Worm (Caenorhabditis elegans) whole organism, L3 larva: ENCODE data around the gene W07G4.5.

ENCODE experiments used
- R02D3.7 ChIP-seq: fragments of 150-350 bp; optimal IDR thresholded peaks from 2 replicates; lab custom pipeline; 2014; ENCODE audit warnings: missing biosample characterization, missing genetic modification characterization
- ZK546.5 ChIP-seq: sonication (generic microtip); optimal IDR thresholded peaks from 2 replicates; lab custom pipeline; 2017; ENCODE audit warnings: missing biosample characterization, missing genetic modification characterization
- ceh-28 ChIP-seq: fragments of 150-350 bp; optimal IDR thresholded peaks from 2 replicates; lab custom pipeline; 2014; ENCODE audit warnings: missing biosample characterization, missing genetic modification reagents, missing genetic modification characterization
- ceh-82 ChIP-seq: fragments of 150-350 bp; optimal IDR thresholded peaks from 2 replicates; lab custom pipeline; 2014; ENCODE audit warnings: missing biosample characterization, missing genetic modification characterization
- ceh-9 ChIP-seq: sonication (generic microtip); optimal IDR thresholded peaks from 2 replicates; lab custom pipeline; 2018; ENCODE audit warnings: missing biosample characterization, missing genetic modification characterization
- daf-12 ChIP-seq: fragments of 150-350 bp; optimal IDR thresholded peaks from 2 replicates; lab custom pipeline; 2014; ENCODE audit warnings: missing biosample characterization, missing genetic modification reagents, missing genetic modification characterization
- egl-5 ChIP-seq: fragments of 150-350 bp; optimal IDR thresholded peaks from 2 replicates; lab custom pipeline; 2017; ENCODE audit warnings: missing biosample characterization, missing genetic modification reagents, missing genetic modification characterization, inconsistent platforms
- elt-1 ChIP-seq: fragments of 150-350 bp; optimal IDR thresholded peaks from 2 replicates; lab custom pipeline; 2014; ENCODE audit warnings: missing biosample characterization, missing genetic modification characterization
- elt-2 ChIP-seq: sonication (generic microtip); optimal IDR thresholded peaks from 2 replicates; lab custom pipeline; 2016; ENCODE audit warnings: missing genetic modification reagents, mild to moderate bottlenecking, missing genetic modification characterization, missing compliant biosample characterization
- elt-3 ChIP-seq, 3 experiments: fragments of 150-350 bp in 1 of 3; sonication (generic microtip) in 2 of 3; optimal IDR thresholded peaks; 2 replicates in 2 of 3; 4 replicates in 1 of 3; lab custom pipeline; 2014 to 2017; ENCODE audit warnings: missing biosample characterization in 3 of 3, missing genetic modification characterization in 3 of 3
- eor-1 ChIP-seq, 2 experiments: fragments of 150-350 bp; optimal IDR thresholded peaks; 2 replicates each; lab custom pipeline; 2014 to 2018; ENCODE audit warnings: missing biosample characterization in 2 of 2, missing genetic modification characterization in 2 of 2
- fkh-10 ChIP-seq: sonication (generic microtip); optimal IDR thresholded peaks from 2 replicates; lab custom pipeline; 2017; ENCODE audit warnings: missing biosample characterization, missing genetic modification reagents, missing genetic modification characterization
- fkh-2 ChIP-seq: fragments of 150-350 bp; optimal IDR thresholded peaks from 2 replicates; lab custom pipeline; 2014; ENCODE audit warnings: missing biosample characterization, missing genetic modification reagents, missing genetic modification characterization
- jun-1 ChIP-seq: fragments of 150-350 bp; optimal IDR thresholded peaks from 2 replicates; lab custom pipeline; 2014; ENCODE audit warnings: missing biosample characterization, missing genetic modification reagents, missing genetic modification characterization
- lin-39 ChIP-seq: fragments of 150-350 bp; optimal IDR thresholded peaks from 2 replicates; lab custom pipeline; 2018; ENCODE audit warnings: missing biosample characterization, missing genetic modification reagents, missing genetic modification characterization
- mml-1 ChIP-seq: fragments of 150-350 bp; sonication (generic microtip); optimal IDR thresholded peaks from 3 replicates; lab custom pipeline; 2014; ENCODE audit warnings: missing biosample characterization, missing genetic modification characterization
- nhr-11 ChIP-seq: fragments of 150-350 bp; optimal IDR thresholded peaks from 2 replicates; lab custom pipeline; 2014; ENCODE audit warnings: missing biosample characterization, missing genetic modification characterization
- nhr-12 ChIP-seq: fragments of 150-350 bp; optimal IDR thresholded peaks from 2 replicates; lab custom pipeline; 2014; ENCODE audit warnings: missing biosample characterization, missing genetic modification characterization
- nhr-23 ChIP-seq: fragments of 150-350 bp; optimal IDR thresholded peaks from 2 replicates; lab custom pipeline; 2014; ENCODE audit warnings: missing biosample characterization, missing genetic modification reagents, missing genetic modification characterization
- nhr-237 ChIP-seq: fragments of 150-350 bp; optimal IDR thresholded peaks from 2 replicates; lab custom pipeline; 2014; ENCODE audit warnings: missing biosample characterization, missing genetic modification characterization
- nhr-25 ChIP-seq: sonication (generic microtip); optimal IDR thresholded peaks from 2 replicates; lab custom pipeline; 2017; ENCODE audit warnings: missing biosample characterization, missing genetic modification characterization
- nhr-28 ChIP-seq: fragments of 150-350 bp; optimal IDR thresholded peaks from 2 replicates; lab custom pipeline; 2014; ENCODE audit warnings: missing biosample characterization, missing genetic modification characterization
- nhr-43 ChIP-seq: sonication (generic microtip); optimal IDR thresholded peaks from 2 replicates; lab custom pipeline; 2016; ENCODE audit warnings: mild to moderate bottlenecking, missing genetic modification characterization, missing compliant biosample characterization; ENCODE audit not compliant: poor library complexity, severe bottlenecking
- nhr-67 ChIP-seq: fragments of 150-350 bp; optimal IDR thresholded peaks from 2 replicates; lab custom pipeline; 2014; ENCODE audit warnings: missing biosample characterization, missing genetic modification characterization
- nhr-76 ChIP-seq: fragments of 150-350 bp; sonication (generic microtip); optimal IDR thresholded peaks from 5 replicates; lab custom pipeline; 2014; ENCODE audit warnings: missing biosample characterization, missing genetic modification characterization
- nhr-77 ChIP-seq: fragments of 150-350 bp; optimal IDR thresholded peaks from 2 replicates; lab custom pipeline; 2014; ENCODE audit warnings: missing biosample characterization, missing genetic modification characterization
- pqm-1 ChIP-seq: fragments of 150-350 bp; optimal IDR thresholded peaks from 2 replicates; lab custom pipeline; 2017; ENCODE audit warnings: missing biosample characterization, missing genetic modification characterization, inconsistent platforms
- skn-1 ChIP-seq: fragments of 150-350 bp; optimal IDR thresholded peaks from 2 replicates; lab custom pipeline; 2014; ENCODE audit warnings: missing biosample characterization, missing genetic modification characterization
- snpc-4 ChIP-seq: fragments of 150-350 bp; optimal IDR thresholded peaks from 2 replicates; lab custom pipeline; 2014; ENCODE audit warnings: missing biosample characterization, missing genetic modification characterization
- tbx-2 ChIP-seq: sonication (generic microtip); optimal IDR thresholded peaks from 2 replicates; lab custom pipeline; 2016; ENCODE audit warnings: mild to moderate bottlenecking, missing genetic modification characterization, missing compliant biosample characterization
- unc-39 ChIP-seq: sonication (generic microtip); optimal IDR thresholded peaks from 4 replicates; lab custom pipeline; 2017; ENCODE audit warnings: missing biosample characterization, missing genetic modification characterization
- unc-62 ChIP-seq: fragments of 150-350 bp; sonication (generic microtip); optimal IDR thresholded peaks from 4 replicates; lab custom pipeline; 2014; ENCODE audit warnings: missing biosample characterization, missing genetic modification reagents, missing genetic modification characterization
- zag-1 ChIP-seq: fragments of 150-350 bp; optimal IDR thresholded peaks from 2 replicates; lab custom pipeline; 2014; ENCODE audit warnings: missing biosample characterization, missing genetic modification characterization
- ztf-11 ChIP-seq: fragments of 150-350 bp; optimal IDR thresholded peaks from 2 replicates; lab custom pipeline; 2014; ENCODE audit warnings: missing biosample characterization, missing genetic modification characterization

Gene W07G4.5

DNA sequence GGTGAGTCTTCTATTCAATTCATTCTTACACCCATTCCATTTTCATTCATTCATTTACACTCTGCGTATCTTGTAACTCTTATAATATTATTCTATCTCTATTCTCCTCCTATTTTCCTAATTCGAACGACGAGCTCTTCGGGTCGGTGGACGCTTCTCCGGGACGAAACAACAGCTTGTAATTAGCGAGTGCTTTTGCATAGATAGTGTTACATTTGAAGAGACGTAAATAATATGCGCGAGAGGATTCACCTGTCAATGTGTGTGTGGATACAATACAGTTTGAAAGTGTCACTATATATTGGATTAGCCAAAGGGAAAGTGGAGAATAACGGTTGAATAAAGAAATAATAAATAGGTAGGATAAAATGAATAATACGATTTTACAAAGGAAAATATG, 27.1 kb upstream of the W07G4.5 start:
- TF ChIP-seq unc-39 (tag; lab: Kevin White, UChicago), result no peak

DNA sequence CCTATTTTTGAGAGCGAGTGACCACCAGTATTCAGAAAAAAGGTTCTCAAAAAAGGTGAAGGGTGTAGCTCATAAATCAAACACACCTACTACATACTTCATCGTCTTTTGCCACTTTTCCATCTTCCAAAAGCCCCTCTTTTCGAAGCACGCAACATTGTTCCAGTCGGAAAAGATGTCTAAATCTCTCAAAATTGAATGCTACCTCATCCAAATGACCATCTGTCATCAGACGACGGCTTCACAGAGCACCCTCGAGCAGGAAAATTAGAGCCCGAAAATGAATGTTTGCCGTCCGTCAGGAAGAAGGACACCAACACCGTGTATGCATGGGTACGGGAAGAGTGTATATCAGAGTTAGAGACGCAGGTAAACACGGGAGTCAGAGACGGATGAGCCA, 26.2 kb upstream of the W07G4.5 start:
- TF ChIP-seq nhr-237 (tag; lab: Kevin White, UChicago) (no peak), ZK546.5 (no peak), eor-1 (tag; optimal IDR thresholded peaks at IDR 0.05; lab: Kevin White, UChicago) (no peak), R02D3.7 (tag; lab: Kevin White, UChicago) (no peak), pqm-1 (no peak), egl-5 (no peak), lin-39 (no peak), unc-62 (GFP tag; lab: Kevin White, UChicago) (no peak), nhr-77 (tag; lab: Kevin White, UChicago) (no peak), elt-1 (tag; lab: Kevin White, UChicago) (no peak), nhr-28 (tag; lab: Kevin White, UChicago) (no peak), zag-1 (tag; lab: Kevin White, UChicago) (no peak), jun-1 (tag; lab: Kevin White, UChicago) (no peak), daf-12 (tag; lab: Kevin White, UChicago) (no peak), nhr-23 (no peak), nhr-43 (tag; lab: Kevin White, UChicago) (no peak), nhr-76 (tag; lab: Kevin White, UChicago) (no peak), ceh-9 (tag; lab: Kevin White, UChicago) (no peak), snpc-4 (no peak), nhr-12 (tag; lab: Kevin White, UChicago) (no peak)
- TF ChIP-seq, all 47 proteins: peak for 0

DNA sequence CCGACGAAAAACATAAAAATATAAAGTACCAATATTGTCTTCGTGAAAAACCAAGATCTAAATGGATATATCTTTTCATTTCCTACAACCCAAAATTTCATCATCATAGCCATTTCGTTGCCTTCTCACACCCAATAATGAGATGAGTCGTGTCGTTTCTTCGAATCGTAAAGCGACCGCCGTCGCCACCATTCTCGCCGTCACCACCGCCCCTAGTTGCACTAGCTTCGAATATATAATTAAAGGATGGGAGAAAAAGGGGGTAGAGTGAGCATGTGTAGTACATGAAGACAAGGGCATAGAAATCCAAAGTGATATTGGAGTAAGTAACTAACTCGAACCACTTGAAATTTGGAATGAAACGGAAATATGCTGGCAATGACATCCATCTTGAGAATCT, 25.5 kb upstream of the W07G4.5 start:
- no peak for TF ChIP-seq unc-39 (tag; lab: Kevin White, UChicago)
- TF ChIP-seq ceh-82 (tag; lab: Kevin White, UChicago), result no peak
- no peak for TF ChIP-seq elt-2 (tag; lab: Kevin White, UChicago)
- no peak for TF ChIP-seq mml-1
- no peak for TF ChIP-seq nhr-77 (tag; lab: Kevin White, UChicago)
- no peak for TF ChIP-seq daf-12 (tag; lab: Kevin White, UChicago)
- no peak for TF ChIP-seq snpc-4
- TF ChIP-seq pqm-1, result no peak
- no peak for TF ChIP-seq nhr-12 (tag; lab: Kevin White, UChicago)
- no peak for TF ChIP-seq elt-3 (tag; optimal IDR thresholded peaks at IDR 0.05; lab: Kevin White, UChicago)
- TF ChIP-seq nhr-11 (tag; lab: Kevin White, UChicago), result no peak
- TF ChIP-seq ceh-9 (tag; lab: Kevin White, UChicago), result no peak
- TF ChIP-seq ZK546.5, result no peak
- no peak for TF ChIP-seq nhr-25
- TF ChIP-seq ztf-11, result no peak

DNA sequence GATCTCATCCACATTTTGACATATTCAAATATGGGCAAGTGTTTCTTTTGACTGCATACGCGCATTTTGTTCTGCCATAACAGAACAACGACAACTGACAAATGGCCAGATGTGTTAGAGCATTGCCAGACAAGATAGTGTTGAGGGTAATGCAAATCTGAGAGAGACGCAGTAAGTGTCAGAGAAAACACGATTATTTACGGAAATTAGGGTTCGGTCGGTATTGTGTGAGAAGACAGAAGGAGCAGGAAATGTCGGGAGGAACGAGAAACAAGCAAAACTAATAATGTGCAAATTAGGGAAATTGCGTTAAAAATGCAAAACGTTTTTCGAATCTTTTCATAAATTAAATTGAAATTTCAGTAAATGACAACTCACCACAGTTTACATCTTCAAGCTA, 23.3 kb upstream of the W07G4.5 start:
- TF ChIP-seq ceh-28 (tag; lab: Kevin White, UChicago), result no peak
- TF ChIP-seq nhr-11 (tag; lab: Kevin White, UChicago), result no peak
- no peak for TF ChIP-seq lin-39
- no peak for TF ChIP-seq elt-3 (tag; optimal IDR thresholded peaks at IDR 0.05; lab: Kevin White, UChicago)
- TF ChIP-seq tbx-2 (tag; lab: Kevin White, UChicago), result no peak
- no peak for TF ChIP-seq egl-5
- no peak for TF ChIP-seq unc-39 (tag; lab: Kevin White, UChicago)
- no peak for TF ChIP-seq nhr-25
- no peak for TF ChIP-seq nhr-23
- no peak for TF ChIP-seq unc-62 (GFP tag; lab: Kevin White, UChicago)
- no peak for TF ChIP-seq nhr-77 (tag; lab: Kevin White, UChicago)
- no peak for TF ChIP-seq mml-1
- TF ChIP-seq ZK546.5, result no peak
- TF ChIP-seq ceh-9 (tag; lab: Kevin White, UChicago), result no peak
- no peak for TF ChIP-seq fkh-10
- no peak for TF ChIP-seq daf-12 (tag; lab: Kevin White, UChicago)
- no peak for TF ChIP-seq nhr-237 (tag; lab: Kevin White, UChicago)
- no peak for TF ChIP-seq fkh-2
- no peak for TF ChIP-seq nhr-43 (tag; lab: Kevin White, UChicago)
- no peak for TF ChIP-seq nhr-67 (tag; lab: Kevin White, UChicago)

DNA sequence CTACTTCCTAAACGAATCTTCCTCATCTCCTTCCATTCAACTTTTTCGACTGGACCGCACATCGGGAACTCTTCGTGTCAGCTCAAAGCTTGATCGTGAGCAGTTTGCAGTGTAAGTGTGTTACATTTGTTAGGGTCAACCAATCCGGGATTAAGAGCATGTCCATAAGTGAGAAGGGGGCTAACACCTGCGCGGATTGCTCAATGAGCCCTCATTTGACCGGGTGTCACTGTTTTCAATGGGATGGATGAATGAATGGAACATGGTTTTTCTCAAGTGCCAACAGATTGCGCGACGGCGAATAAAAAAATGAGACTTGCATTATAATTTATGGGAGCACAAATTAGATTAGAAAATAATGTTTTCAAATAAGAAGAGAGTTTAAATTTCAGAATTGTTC, 22.5 kb upstream of the W07G4.5 start:
- TF ChIP-seq skn-1 (tag; lab: Kevin White, UChicago) (no peak), pqm-1 (no peak), nhr-76 (tag; lab: Kevin White, UChicago) (no peak), elt-2 (tag; lab: Kevin White, UChicago) (no peak), unc-39 (tag; lab: Kevin White, UChicago) (no peak)
